Fruit fly (Drosophila melanogaster): ENCODE data around the gene PMP34.

PMP34 gene

dm6 chr3L:4288591-4289056 lies 29.9 kb upstream of the PMP34 start, which contains the start of gene Hexo1:
TSS of gene Hexo1 (plus strand) at chr3L:4288641.
- no peak for TF ChIP-seq usp (GFP tag; optimal IDR thresholded peaks at IDR 0.05)
- TF ChIP-seq OdsH (GFP tag; optimal IDR thresholded peaks at IDR 0.05): peak; percentile 69
- TF ChIP-seq sv (GFP tag; optimal IDR thresholded peaks at IDR 0.05): peak; percentile 17
- TF ChIP-seq br (GFP tag; optimal IDR thresholded peaks at IDR 0.05): peak; percentile 76
- TF ChIP-seq dsf (GFP tag; optimal IDR thresholded peaks at IDR 0.05; ENCODE audit: borderline replicate concordance): no peak
- no peak for TF ChIP-seq N (GFP tag; optimal IDR thresholded peaks at IDR 0.05)
- TF ChIP-seq tai (GFP tag; optimal IDR thresholded peaks at IDR 0.05): no peak
- no peak for TF ChIP-seq jim (GFP tag; optimal IDR thresholded peaks at IDR 0.05)
- TF ChIP-seq Jra (GFP tag; optimal IDR thresholded peaks at IDR 0.05): peak; percentile 37
- TF ChIP-seq psq (GFP tag; optimal IDR thresholded peaks at IDR 0.05): peak; percentile 56
- peak; percentile 59 for TF ChIP-seq Sp1 (GFP tag; optimal IDR thresholded peaks at IDR 0.05)
- peak; percentile 92 for TF ChIP-seq woc (GFP tag; optimal IDR thresholded peaks at IDR 0.05)
- no peak for TF ChIP-seq Dif (GFP tag; optimal IDR thresholded peaks at IDR 0.05; ENCODE audit: partially characterized antibody)
- TF ChIP-seq Abd-B (GFP tag; optimal IDR thresholded peaks at IDR 0.05): no peak
- no peak for TF ChIP-seq CrebA (GFP tag; optimal IDR thresholded peaks at IDR 0.05; ENCODE audit: borderline replicate concordance)
- TF ChIP-seq fru (GFP tag; optimal IDR thresholded peaks at IDR 0.05): peak; percentile 75
- TF ChIP-seq Rel (GFP tag; optimal IDR thresholded peaks at IDR 0.05): no peak
- peak; percentile 18 for TF ChIP-seq Rel (tag; optimal IDR thresholded peaks at IDR 0.05)
- TF ChIP-seq ey (GFP tag; optimal IDR thresholded peaks at IDR 0.05): peak; percentile 65
- TF ChIP-seq h (GFP tag; optimal IDR thresholded peaks at IDR 0.05): peak; percentile 73
- peak; percentile 60 for TF ChIP-seq HLH106 (tag; optimal IDR thresholded peaks at IDR 0.05)
- no peak for TF ChIP-seq CG32264 (GFP tag; optimal IDR thresholded peaks at IDR 0.05)
- TF ChIP-seq Mio (GFP tag; optimal IDR thresholded peaks at IDR 0.05): no peak
- TF ChIP-seq foxo (GFP tag; optimal IDR thresholded peaks at IDR 0.05): peak; percentile 26 to 66
- TF ChIP-seq rgr (GFP tag; optimal IDR thresholded peaks at IDR 0.05): peak; percentile 63

dm6 chr3L:4292120-4292697 lies 26.3 kb upstream of the PMP34 start, which contains the start of the genes CG15012 and Fdx2:
TSS of gene CG15012 (minus strand) at chr3L:4292246.
TSS of gene Fdx2 (plus strand) at chr3L:4292482.
- no peak for TF ChIP-seq Vsx2 (GFP tag; optimal IDR thresholded peaks at IDR 0.05; ENCODE audit: partially characterized antibody)
- peak; percentile 32 for TF ChIP-seq Jra (GFP tag; optimal IDR thresholded peaks at IDR 0.05)
- peak; percentile 46 for TF ChIP-seq fru (GFP tag; optimal IDR thresholded peaks at IDR 0.05)
- TF ChIP-seq Dfd (GFP tag; optimal IDR thresholded peaks at IDR 0.05): no peak
- no peak for TF ChIP-seq N (GFP tag; optimal IDR thresholded peaks at IDR 0.05)
- peak; percentile 71 for TF ChIP-seq woc (GFP tag; optimal IDR thresholded peaks at IDR 0.05)
- TF ChIP-seq Sp1 (GFP tag; optimal IDR thresholded peaks at IDR 0.05): peak; percentile 30
- TF ChIP-seq GATAd (GFP tag; optimal IDR thresholded peaks at IDR 0.05): no peak
- no peak for TF ChIP-seq dl (GFP tag; optimal IDR thresholded peaks at IDR 0.05; ENCODE audit: insufficient read depth in 1 of 2, partially characterized antibody in 2 of 2)
- TF ChIP-seq h (GFP tag; optimal IDR thresholded peaks at IDR 0.05): no peak
- no peak for TF ChIP-seq Hr78 (GFP tag; optimal IDR thresholded peaks at IDR 0.05)
- peak; percentile 33 for TF ChIP-seq Myc (optimal IDR thresholded peaks at IDR 0.05)
- peak; percentile 8 for TF ChIP-seq ey (GFP tag; optimal IDR thresholded peaks at IDR 0.05)
- TF ChIP-seq psq (GFP tag; optimal IDR thresholded peaks at IDR 0.05): no peak
- no peak for TF ChIP-seq sv (GFP tag; optimal IDR thresholded peaks at IDR 0.05)
- no peak for TF ChIP-seq Hnf4 (GFP tag; optimal IDR thresholded peaks at IDR 0.05)
- TF ChIP-seq CrebA (GFP tag; optimal IDR thresholded peaks at IDR 0.05; ENCODE audit: borderline replicate concordance): no peak
- no peak for TF ChIP-seq CG9705 (GFP tag; optimal IDR thresholded peaks at IDR 0.05)
- TF ChIP-seq jim (GFP tag; optimal IDR thresholded peaks at IDR 0.05): no peak
- TF ChIP-seq CG32264 (GFP tag; optimal IDR thresholded peaks at IDR 0.05): no peak
- TF ChIP-seq Abd-B (GFP tag; optimal IDR thresholded peaks at IDR 0.05): no peak
- TF ChIP-seq Mio (GFP tag; optimal IDR thresholded peaks at IDR 0.05): no peak
- no peak for TF ChIP-seq foxo (GFP tag; optimal IDR thresholded peaks at IDR 0.05)
- TF ChIP-seq OdsH (GFP tag; optimal IDR thresholded peaks at IDR 0.05): no peak
- no peak for TF ChIP-seq Hr83 (GFP tag; optimal IDR thresholded peaks at IDR 0.05; ENCODE audit: poor library complexity, severe bottlenecking)
- no peak for TF ChIP-seq pan (optimal IDR thresholded peaks at IDR 0.05)
- TF ChIP-seq rgr (GFP tag; optimal IDR thresholded peaks at IDR 0.05): peak; percentile 43
- TF ChIP-seq lola (GFP tag; optimal IDR thresholded peaks at IDR 0.05): no peak
- TF ChIP-seq br (GFP tag; optimal IDR thresholded peaks at IDR 0.05): no peak
- TF ChIP-seq Rel (GFP tag; optimal IDR thresholded peaks at IDR 0.05): no peak
- TF ChIP-seq Rel (tag; optimal IDR thresholded peaks at IDR 0.05): no peak
- TF ChIP-seq sage (GFP tag; optimal IDR thresholded peaks at IDR 0.05): no peak
- TF ChIP-seq usp (GFP tag; optimal IDR thresholded peaks at IDR 0.05): no peak
- TF ChIP-seq tai (GFP tag; optimal IDR thresholded peaks at IDR 0.05): no peak
- TF ChIP-seq Dif (GFP tag; optimal IDR thresholded peaks at IDR 0.05; ENCODE audit: partially characterized antibody): no peak
- TF ChIP-seq brk (GFP tag; optimal IDR thresholded peaks at IDR 0.05): no peak
- TF ChIP-seq dsf (GFP tag; optimal IDR thresholded peaks at IDR 0.05; ENCODE audit: borderline replicate concordance): no peak
- no peak for TF ChIP-seq HLH106 (tag; optimal IDR thresholded peaks at IDR 0.05)
- TF ChIP-seq dmrt93B (GFP tag; optimal IDR thresholded peaks at IDR 0.05): no peak

All from whole organism, wandering third instar larva.